Fruit fly (Drosophila melanogaster): ENCODE data around the gene Ugt304A1.

The Ugt304A1 gene

DNA sequence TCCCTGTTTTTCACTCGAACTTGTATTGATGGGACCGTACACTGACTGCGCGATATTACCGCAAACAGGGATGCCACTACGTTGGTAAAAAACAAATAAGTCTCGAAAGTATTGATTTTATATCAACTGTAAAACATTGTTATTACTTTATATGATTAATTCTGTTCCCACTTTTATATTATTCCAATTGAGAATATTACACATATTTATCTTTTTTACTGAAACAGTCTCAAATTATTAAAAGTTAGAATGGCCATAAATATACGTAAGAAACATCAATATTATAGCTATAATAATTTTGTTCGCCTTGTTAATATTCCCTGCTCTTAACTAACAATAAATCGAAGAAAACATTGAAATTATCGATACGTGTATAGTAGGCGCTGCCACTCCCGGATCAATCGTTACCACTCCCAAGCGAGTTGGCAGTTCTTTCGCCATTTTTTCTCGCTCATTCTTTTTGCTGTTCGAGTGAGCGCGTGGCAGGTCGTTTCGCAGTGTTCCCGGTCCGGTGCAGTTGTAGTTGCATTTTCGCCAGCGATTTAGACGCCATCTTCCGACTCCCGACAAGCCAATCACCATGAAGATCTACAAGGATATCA, 34.7 kb upstream of the Ugt304A1 start, which contains the start of the genes SdhC and Tctp (continued):
- TF ChIP-seq kni (GFP tag; optimal IDR thresholded peaks at IDR 0.05) (peak; percentile 37), Xrp1 (GFP tag; IDR thresholded peaks at IDR 0.05) (no peak; the same call in 1 of the 2 replicates), CG6272 (GFP tag; IDR thresholded peaks at IDR 0.05) (0 out of 2 replicates have a peak, but pooled peaks have one; percentile 33), CG6813 (GFP tag; optimal IDR thresholded peaks at IDR 0.05) (no peak), ash1 (GFP tag; optimal IDR thresholded peaks at IDR 0.05) (no peak), CG3838 (GFP tag; optimal IDR thresholded peaks at IDR 0.05) (no peak), CG6683 (GFP tag; optimal IDR thresholded peaks at IDR 0.05) (no peak), CG10979 (tag; optimal IDR thresholded peaks at IDR 0.05) (peak; percentile 23), slp2 (GFP tag; optimal IDR thresholded peaks at IDR 0.05) (no peak), CG13624 (GFP tag; optimal IDR thresholded peaks at IDR 0.05) (peak; percentile 43), vfl (GFP tag; optimal IDR thresholded peaks at IDR 0.05) (no peak), CG10267 (tag; optimal IDR thresholded peaks at IDR 0.05) (peak; percentile 76), wdn (GFP tag; IDR thresholded peaks at IDR 0.05) (no peak), fd64A (GFP tag; optimal IDR thresholded peaks at IDR 0.05) (no peak), gsb (GFP tag; IDR thresholded peaks at IDR 0.05) (no peak), zen (tag; optimal IDR thresholded peaks at IDR 0.05) (peak; percentile 70), CG5953 (GFP tag; IDR thresholded peaks at IDR 0.05) (0 out of 2 replicates have a peak, but pooled peaks have one; percentile 31), CG4404 (GFP tag; IDR thresholded peaks at IDR 0.05) (no peak), ssp (GFP tag; IDR thresholded peaks at IDR 0.05) (no peak), CG34376 (GFP tag; optimal IDR thresholded peaks at IDR 0.05) (peak; percentile 54), CG17612 (GFP tag; IDR thresholded peaks at IDR 0.05) (no peak), Lim3 (GFP tag; IDR thresholded peaks at IDR 0.05) (no peak), ci (GFP tag; IDR thresholded peaks at IDR 0.05) (peak; percentile 23; the same call in 1 of the 3 replicates), CG12104 (GFP tag; optimal IDR thresholded peaks at IDR 0.05) (peak; percentile 40), CG11560 (tag; IDR thresholded peaks at IDR 0.05) (no peak), fd102C (GFP tag; optimal IDR thresholded peaks at IDR 0.05) (no peak), chm (GFP tag; IDR thresholded peaks at IDR 0.05) (0 out of 2 replicates have a peak, but pooled peaks have one; percentile 49), fd96Cb (tag; optimal IDR thresholded peaks at IDR 0.05) (no peak), prd (optimal IDR thresholded peaks at IDR 0.05) (no peak), prd (GFP tag; IDR thresholded peaks at IDR 0.05) (no peak), Opbp (GFP tag; IDR thresholded peaks at IDR 0.05; ENCODE audit: partially characterized antibody) (no peak), mirr (GFP tag; optimal IDR thresholded peaks at IDR 0.05) (peak; percentile 27), CG8359 (GFP tag; optimal IDR thresholded peaks at IDR 0.05; ENCODE audit: borderline replicate concordance) (no peak), Mrtf (GFP tag; IDR thresholded peaks at IDR 0.05) (no peak), Jarid2 (GFP tag; optimal IDR thresholded peaks at IDR 0.05) (no peak), Oli (tag; optimal IDR thresholded peaks at IDR 0.05) (no peak), CG12071 (GFP tag; optimal IDR thresholded peaks at IDR 0.05) (no peak), crol (GFP tag; IDR thresholded peaks at IDR 0.05) (no peak), dpn (GFP tag; optimal IDR thresholded peaks at IDR 0.05) (peak; percentile 32 to 36), Hmr (GFP tag; optimal IDR thresholded peaks at IDR 0.05) (peak; percentile 73), lab (GFP tag; optimal IDR thresholded peaks at IDR 0.05) (peak; percentile 41), psq (GFP tag; optimal IDR thresholded peaks at IDR 0.05) (no peak), inv (GFP tag; IDR thresholded peaks at IDR 0.05; ENCODE audit: partially characterized antibody) (peak; percentile 25; the same call in 1 of the 2 replicates)
